Worm (Caenorhabditis elegans) whole organism, L1 larva: ENCODE data around the gene gsp-2.

ENCODE experiments used
- C04F5.9 ChIP-seq: sonication (generic microtip); optimal IDR thresholded peaks from 2 replicates; lab custom pipeline; 2016; ENCODE audit warnings: missing genetic modification characterization, missing compliant biosample characterization
- aly-2 ChIP-seq: fragments of 150-350 bp; optimal IDR thresholded peaks from 2 replicates; lab custom pipeline; 2014; ENCODE audit warnings: missing biosample characterization, missing genetic modification characterization
- blmp-1 ChIP-seq: fragments of 150-350 bp; optimal IDR thresholded peaks from 2 replicates; lab custom pipeline; 2014; ENCODE audit warnings: missing biosample characterization, missing genetic modification characterization
- ceh-82 ChIP-seq, 3 experiments: fragments of 150-350 bp in 1 of 3; sonication (generic microtip) in 2 of 3; optimal IDR thresholded peaks; 2 replicates each; lab custom pipeline; 2014 to 2017; ENCODE audit warnings: missing biosample characterization in 3 of 3, missing genetic modification characterization in 3 of 3
- efl-1 ChIP-seq, 4 experiments: fragments of 150-350 bp; optimal IDR thresholded peaks in 3 of 4; peaks in 1 of 4; 1 replicate in 1 of 4; 2 replicates in 3 of 4; lab custom pipeline; 2014; ENCODE audit warnings: missing biosample characterization in 2 of 4, missing genetic modification characterization in 2 of 4, missing genetic modification reagents in 2 of 4
- efl-3 ChIP-seq: fragments of 200-800 bp; sonication (Bioruptor generic); optimal IDR thresholded peaks from 2 replicates; lab custom pipeline; 2018; ENCODE audit warnings: mild to moderate bottlenecking, missing genetic modification characterization, missing compliant biosample characterization
- egl-27 ChIP-seq, 2 experiments: fragments of 150-350 bp in 1 of 2; sonication (generic microtip); optimal IDR thresholded peaks; 3 replicates each; lab custom pipeline; 2017 to 2018; ENCODE audit warnings: missing biosample characterization in 2 of 2, missing genetic modification characterization in 2 of 2, missing genetic modification reagents in 2 of 2
- elt-2 ChIP-seq: sonication (generic microtip); optimal IDR thresholded peaks from 2 replicates; lab custom pipeline; 2016; ENCODE audit warnings: missing genetic modification characterization, mild to moderate bottlenecking, inconsistent platforms, missing compliant biosample characterization, missing genetic modification reagents
- elt-3 ChIP-seq, 6 experiments: fragments of 150-350 bp in 1 of 6; sonication (generic microtip); optimal IDR thresholded peaks; 2 replicates each; lab custom pipeline; 2017 to 2018; ENCODE audit warnings: missing biosample characterization in 6 of 6, missing genetic modification characterization in 6 of 6, inconsistent platforms in 1 of 6
- fkh-10 ChIP-seq: sonication (generic microtip); optimal IDR thresholded peaks from 2 replicates; lab custom pipeline; 2017; ENCODE audit warnings: missing biosample characterization, missing genetic modification reagents, missing genetic modification characterization
- fkh-4 ChIP-seq: sonication (generic microtip); optimal IDR thresholded peaks from 2 replicates; lab custom pipeline; 2016; ENCODE audit warnings: missing compliant biosample characterization, missing genetic modification characterization, borderline replicate concordance
- fkh-8 ChIP-seq: sonication (generic microtip); optimal IDR thresholded peaks from 2 replicates; lab custom pipeline; 2016; ENCODE audit warnings: mild to moderate bottlenecking, missing genetic modification characterization, missing compliant biosample characterization
- hlh-17 ChIP-seq: fragments of 200-800 bp; sonication (Bioruptor generic); optimal IDR thresholded peaks from 2 replicates; lab custom pipeline; 2018; ENCODE audit warnings: missing genetic modification characterization, mild to moderate bottlenecking, missing compliant biosample characterization, moderate library complexity, borderline replicate concordance
- lin-13 ChIP-seq: fragments of 150-350 bp; optimal IDR thresholded peaks from 2 replicates; lab custom pipeline; 2014; ENCODE audit warnings: missing biosample characterization, missing genetic modification reagents, missing genetic modification characterization
- lin-14 ChIP-seq: fragments of 200-800 bp; sonication (Bioruptor generic); optimal IDR thresholded peaks from 2 replicates; lab custom pipeline; 2018; ENCODE audit warnings: mild to moderate bottlenecking, missing genetic modification characterization, moderate library complexity, missing compliant biosample characterization
- lin-35 ChIP-seq, 2 experiments: fragments of 150-350 bp; optimal IDR thresholded peaks; 2 replicates each; lab custom pipeline; 2014; ENCODE audit warnings: missing biosample characterization in 2 of 2, missing genetic modification characterization in 2 of 2, missing genetic modification reagents in 2 of 2
- lin-39 ChIP-seq: fragments of 150-350 bp; optimal IDR thresholded peaks from 2 replicates; lab custom pipeline; 2014; ENCODE audit warnings: missing biosample characterization, missing genetic modification reagents, missing genetic modification characterization
- lir-3 ChIP-seq: sonication (generic microtip); optimal IDR thresholded peaks from 2 replicates; lab custom pipeline; 2016; ENCODE audit warnings: mild to moderate bottlenecking, missing genetic modification characterization, moderate library complexity, missing compliant biosample characterization; ENCODE audit not compliant: poor library complexity
- lsy-2 ChIP-seq, 2 experiments: fragments of 150-350 bp; optimal IDR thresholded peaks; 2 replicates each; lab custom pipeline; 2014; ENCODE audit warnings: missing biosample characterization in 2 of 2, missing genetic modification characterization in 2 of 2
- mdl-1 ChIP-seq, 2 experiments: fragments of 150-350 bp; optimal IDR thresholded peaks; 2 replicates each; lab custom pipeline; 2014 to 2017; ENCODE audit warnings: missing biosample characterization in 2 of 2, missing genetic modification characterization in 2 of 2, inconsistent platforms in 1 of 2
- nhr-20 ChIP-seq: sonication (generic microtip); optimal IDR thresholded peaks from 2 replicates; lab custom pipeline; 2016; ENCODE audit warnings: mild to moderate bottlenecking, missing genetic modification characterization, missing compliant biosample characterization
- nhr-47 ChIP-seq: sonication (generic microtip); optimal IDR thresholded peaks from 2 replicates; lab custom pipeline; 2016; ENCODE audit warnings: mild to moderate bottlenecking, missing genetic modification characterization, moderate library complexity, missing compliant biosample characterization
- nhr-71 ChIP-seq: sonication (generic microtip); optimal IDR thresholded peaks from 2 replicates; lab custom pipeline; 2016; ENCODE audit warnings: mild to moderate bottlenecking, missing genetic modification characterization, moderate library complexity, missing compliant biosample characterization
- nhr-76 ChIP-seq: sonication (generic microtip); optimal IDR thresholded peaks from 2 replicates; lab custom pipeline; 2017; ENCODE audit warnings: missing biosample characterization, missing genetic modification characterization
- nhr-85 ChIP-seq: sonication (generic microtip); peaks from one replicate; lab custom pipeline; 2016; ENCODE audit warnings: missing genetic modification characterization, inconsistent platforms, missing compliant biosample characterization
- nhr-90 ChIP-seq: sonication (generic microtip); optimal IDR thresholded peaks from 2 replicates; lab custom pipeline; 2016; ENCODE audit warnings: mild to moderate bottlenecking, missing genetic modification characterization, missing compliant biosample characterization; ENCODE audit not compliant: poor library complexity
- pag-3 ChIP-seq: sonication (generic microtip); optimal IDR thresholded peaks from 2 replicates; lab custom pipeline; 2017; ENCODE audit warnings: missing genetic modification characterization, mild to moderate bottlenecking, missing compliant biosample characterization, antibody characterized with exemption, borderline replicate concordance; ENCODE audit not compliant: insufficient read depth
- pqm-1 ChIP-seq: sonication (generic microtip); optimal IDR thresholded peaks from 3 replicates; lab custom pipeline; 2017; ENCODE audit warnings: missing biosample characterization, missing genetic modification characterization
- rnt-1 ChIP-seq: sonication (generic microtip); optimal IDR thresholded peaks from 2 replicates; lab custom pipeline; 2016; ENCODE audit warnings: mild to moderate bottlenecking, missing genetic modification characterization, moderate library complexity, missing compliant biosample characterization
- snu-23 ChIP-seq: sonication (generic microtip); optimal IDR thresholded peaks from 2 replicates; lab custom pipeline; 2016; ENCODE audit warnings: missing genetic modification characterization, missing compliant biosample characterization
- sup-37 ChIP-seq: fragments of 200-800 bp; sonication (Bioruptor generic); optimal IDR thresholded peaks from 2 replicates; lab custom pipeline; 2018; ENCODE audit warnings: mild to moderate bottlenecking, missing genetic modification characterization, missing compliant biosample characterization
- tbx-2 ChIP-seq: sonication (generic microtip); optimal IDR thresholded peaks from 2 replicates; lab custom pipeline; 2016; ENCODE audit warnings: missing genetic modification characterization, missing compliant biosample characterization
- tlp-1 ChIP-seq: fragments of 150-350 bp; optimal IDR thresholded peaks from 2 replicates; lab custom pipeline; 2014; ENCODE audit warnings: missing biosample characterization, missing genetic modification characterization
- unc-30 ChIP-seq: sonication (generic microtip); optimal IDR thresholded peaks from 2 replicates; lab custom pipeline; 2017; ENCODE audit warnings: missing biosample characterization, missing genetic modification characterization
- zip-4 ChIP-seq: fragments of 200-800 bp; sonication (Bioruptor generic); optimal IDR thresholded peaks from 2 replicates; lab custom pipeline; 2018; ENCODE audit warnings: mild to moderate bottlenecking, missing genetic modification characterization, moderate library complexity, missing compliant biosample characterization

Gene gsp-2

ce11 chrIII:7304961-7305648 is 31.3 kb upstream of the gsp-2 start (continued):
- TF ChIP-seq lin-39 (tag; lab: Kevin White, UChicago) (no peak), lir-3 (peak; percentile 10), efl-3 (GFP tag; lab: Kevin White, UChicago) (no peak), elt-2 (tag; lab: Kevin White, UChicago) (peak; percentile 1), lsy-2 (tag; optimal IDR thresholded peaks at IDR 0.05; lab: Kevin White, UChicago) (peak in 1 of 2 experiments; percentile 24), ceh-82 (tag; optimal IDR thresholded peaks at IDR 0.05; lab: Kevin White, UChicago) (no peak), sup-37 (GFP tag; lab: Kevin White, UChicago) (no peak), lin-14 (GFP tag; lab: Kevin White, UChicago) (peak; percentile 52), nhr-47 (tag; lab: Kevin White, UChicago) (peak; percentile 23), lin-35 (GFP tag; optimal IDR thresholded peaks at IDR 0.05; lab: Kevin White, UChicago) (peak in 1 of 2 experiments; percentile 46), nhr-71 (tag; lab: Kevin White, UChicago) (peak; percentile 65), efl-1 (optimal IDR thresholded peaks at IDR 0.05; lab: Kevin White, UChicago) (no peak), efl-1 (GFP tag; optimal IDR thresholded peaks at IDR 0.05 in 1 of 2; lab: Kevin White, UChicago) (peak in 1 of 2 experiments; percentile 15), blmp-1 (peak; percentile 73)

DNA sequence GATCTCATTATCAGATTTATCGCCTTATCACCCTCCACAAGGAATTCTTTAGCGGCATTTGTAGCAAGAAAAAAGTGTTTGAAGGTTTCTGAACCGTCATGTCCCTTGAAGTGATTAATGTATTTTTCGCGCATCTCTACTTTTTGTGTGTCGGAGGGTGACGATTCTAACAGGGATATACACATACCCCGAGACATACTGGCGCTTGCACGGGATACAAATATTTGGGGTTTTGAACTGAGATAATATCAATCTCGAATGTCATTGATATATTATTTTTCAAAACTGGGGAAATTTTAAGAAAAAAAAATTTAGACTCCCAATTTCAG is 30.8 kb upstream of the gsp-2 start:
- TF ChIP-seq mdl-1 (tag; optimal IDR thresholded peaks at IDR 0.05; lab: Kevin White, UChicago) (peak in 1 of 2 experiments; percentile 5), lin-35 (GFP tag; optimal IDR thresholded peaks at IDR 0.05; lab: Kevin White, UChicago) (peak in 1 of 2 experiments; percentile 19), fkh-10 (GFP tag; lab: Kevin White, UChicago) (no peak), lsy-2 (tag; optimal IDR thresholded peaks at IDR 0.05; lab: Kevin White, UChicago) (peak in 1 of 2 experiments; percentile 25), nhr-90 (tag; lab: Kevin White, UChicago) (peak; percentile 21), nhr-71 (tag; lab: Kevin White, UChicago) (peak; percentile 40), nhr-76 (tag; lab: Kevin White, UChicago) (no peak), egl-27 (tag; optimal IDR thresholded peaks at IDR 0.05; lab: Kevin White, UChicago) (no peak), nhr-20 (tag; lab: Kevin White, UChicago) (peak; percentile 42), blmp-1 (peak; percentile 90), snu-23 (peak; percentile 41), pqm-1 (tag; lab: Kevin White, UChicago) (no peak), fkh-4 (tag; lab: Kevin White, UChicago) (no peak), nhr-85 (peak; percentile 77), elt-3 (tag; optimal IDR thresholded peaks at IDR 0.05; lab: Kevin White, UChicago) (peak in 4 of 6 experiments; percentile 20 to 88 (median 44)), lin-14 (GFP tag; lab: Kevin White, UChicago) (peak; percentile 47)
- TF ChIP-seq, all 84 proteins: peak for 11

ce11 chrIII:7308600-7309109 is 27.7 kb upstream of the gsp-2 start, which contains the start of gene acbp-4:
Gene acbp-4, minus strand, starts transcription at chrIII:7309109.
- TF ChIP-seq lir-3: no peak
- TF ChIP-seq fkh-8: no peak
- TF ChIP-seq lin-35 (GFP tag; optimal IDR thresholded peaks at IDR 0.05; lab: Kevin White, UChicago): no peak
- no peak for TF ChIP-seq unc-30 (tag; lab: Kevin White, UChicago)
- no peak for TF ChIP-seq tlp-1 (tag; lab: Kevin White, UChicago)
- no peak for TF ChIP-seq C04F5.9
- TF ChIP-seq pag-3 (tag; lab: Kevin White, UChicago): no peak
- TF ChIP-seq lin-13 (GFP tag; lab: Kevin White, UChicago): no peak
- TF ChIP-seq zip-4 (GFP tag; lab: Kevin White, UChicago): no peak
- TF ChIP-seq hlh-17 (GFP tag; lab: Kevin White, UChicago): no peak
- no peak for TF ChIP-seq aly-2 (tag; lab: Kevin White, UChicago)
- TF ChIP-seq rnt-1 (tag; lab: Kevin White, UChicago): no peak
- no peak for TF ChIP-seq tbx-2 (tag; lab: Kevin White, UChicago)
